Worm (Caenorhabditis elegans) whole organism, L4 larva: ENCODE results near the gene cal-5.

Experiments used
- F49E8.2 ChIP-seq: sonication (generic microtip); optimal IDR thresholded peaks from 2 replicates; lab custom pipeline; 2016; ENCODE audit warnings: missing compliant biosample characterization, mild to moderate bottlenecking, missing genetic modification characterization, borderline replicate concordance
- Y75B8A.6 ChIP-seq: fragments of 200-800 bp; sonication (Bioruptor generic); IDR thresholded peaks from 2 replicates; pipeline ENCODE4 v1.3.6; 2022; ENCODE audit warnings: missing genetic modification reagents, missing genetic modification characterization, missing compliant biosample characterization
- lin-38 ChIP-seq: fragments of 200-800 bp; sonication (Bioruptor generic); IDR thresholded peaks from 2 replicates; pipeline ENCODE4 v1.3.6; 2022; ENCODE audit warnings: missing genetic modification reagents, missing genetic modification characterization, missing compliant biosample characterization

DNA sequence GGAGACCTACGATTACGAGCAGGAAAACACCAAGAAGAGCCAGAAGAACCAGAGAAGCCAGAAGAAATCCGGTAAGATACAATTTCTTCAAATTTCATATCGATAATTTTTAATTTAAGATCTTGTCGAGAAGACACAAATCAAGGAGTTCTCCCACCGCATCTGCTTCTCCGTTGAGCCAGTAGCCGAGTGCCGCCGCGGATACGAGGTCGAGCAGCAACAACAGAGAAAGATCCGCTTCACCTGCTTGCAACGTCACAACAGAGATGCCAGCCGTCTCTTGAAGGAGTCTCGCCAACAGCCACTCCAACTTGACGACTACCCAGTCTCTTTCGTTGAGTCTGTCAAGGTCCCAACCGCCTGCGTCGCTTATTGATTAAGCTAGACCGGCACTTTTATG is 27.9 kb upstream of the cal-5 start:
- no peak for TF ChIP-seq F49E8.2
- no peak; the same call in 1 of the 2 replicates for TF ChIP-seq lin-38 (GFP tag; lab: Robert Waterston, UW)
- TF ChIP-seq Y75B8A.6 (GFP tag; lab: Robert Waterston, UW), result no peak
